Worm (Caenorhabditis elegans) whole organism, L4 larva: Measurements from ENCODE around the gene unc-116.

ENCODE experiments used
- Y105C5A.15 ChIP-seq: fragments of 200-800 bp; sonication (Bioruptor generic); IDR thresholded peaks from 2 replicates; pipeline ENCODE4 v1.3.6; 2022; ENCODE audit warnings: missing genetic modification characterization, missing compliant biosample characterization
- madf-5 ChIP-seq, 2 experiments: fragments of 200-800 bp; sonication (Bioruptor generic); IDR thresholded peaks; 2 replicates each; pipeline ENCODE4 v1.3.6; 2022; ENCODE audit warnings: missing compliant biosample characterization in 2 of 2, missing genetic modification characterization in 2 of 2
- nhr-76 ChIP-seq: fragments of 150-350 bp; optimal IDR thresholded peaks from 2 replicates; lab custom pipeline; 2014; ENCODE audit warnings: missing biosample characterization, missing genetic modification characterization
- ztf-11 ChIP-seq: fragments of 150-350 bp; optimal IDR thresholded peaks from 2 replicates; lab custom pipeline; 2014; ENCODE audit warnings: missing biosample characterization, missing genetic modification characterization

DNA sequence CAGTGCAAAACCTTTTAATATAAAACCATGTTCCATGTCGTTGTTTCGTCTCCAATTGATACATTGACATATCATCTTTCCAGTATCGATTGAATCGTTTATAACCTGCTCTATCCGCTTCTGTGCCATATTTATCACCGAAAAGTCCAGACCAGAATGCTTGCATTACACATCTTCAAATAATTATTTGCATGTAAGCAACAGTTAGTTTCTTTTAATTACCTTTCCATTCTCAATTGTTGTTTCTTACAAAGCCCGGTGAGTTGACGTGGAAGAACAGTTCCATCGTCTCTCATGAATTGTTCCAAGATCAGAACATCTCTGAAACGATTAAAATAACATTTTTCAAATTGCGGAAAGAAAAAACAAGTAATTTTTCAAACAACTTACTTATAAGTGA is 23.8 kb downstream of the unc-116 start, which contains the start of gene iglr-2:
- TF ChIP-seq Y105C5A.15 (GFP tag; lab: Robert Waterston, UW) = no peak
- TF ChIP-seq nhr-76 (tag; lab: Kevin White, UChicago) = no peak
- TF ChIP-seq ztf-11 (tag; lab: Kevin White, UChicago) = no peak
- TF ChIP-seq madf-5 (GFP tag; IDR thresholded peaks at IDR 0.05; lab: Robert Waterston, UW) = no peak
